Worm (Caenorhabditis elegans): Measurements from ENCODE around the gene nlp-51.

The nlp-51 gene

DNA sequence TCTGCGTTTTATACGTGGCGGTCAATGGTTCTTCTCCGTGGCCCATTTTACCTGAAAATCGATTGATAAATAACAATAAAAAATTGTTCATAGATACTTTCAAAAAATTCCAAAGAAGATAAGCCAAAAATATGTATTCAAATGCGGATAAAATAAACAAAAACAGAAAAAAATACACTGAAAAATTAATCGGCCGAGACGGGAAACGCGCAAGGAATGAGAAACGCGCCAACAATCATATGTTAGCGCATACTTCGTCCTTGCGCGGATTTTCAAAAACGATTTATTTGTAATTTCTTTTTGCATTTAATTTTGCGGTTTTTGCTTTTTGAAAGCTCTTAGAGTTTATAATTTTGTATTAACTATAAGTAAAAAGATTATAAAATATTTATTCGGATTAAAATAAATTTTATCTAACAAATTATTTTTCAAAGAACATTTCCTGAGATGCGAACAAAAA lies 26.1 kb upstream of the nlp-51 start, which contains the start of gene nduf-11 (continued):
- TF ChIP-seq nhr-237 (tag; optimal IDR thresholded peaks at IDR 0.05) = peak; percentile 55

DNA sequence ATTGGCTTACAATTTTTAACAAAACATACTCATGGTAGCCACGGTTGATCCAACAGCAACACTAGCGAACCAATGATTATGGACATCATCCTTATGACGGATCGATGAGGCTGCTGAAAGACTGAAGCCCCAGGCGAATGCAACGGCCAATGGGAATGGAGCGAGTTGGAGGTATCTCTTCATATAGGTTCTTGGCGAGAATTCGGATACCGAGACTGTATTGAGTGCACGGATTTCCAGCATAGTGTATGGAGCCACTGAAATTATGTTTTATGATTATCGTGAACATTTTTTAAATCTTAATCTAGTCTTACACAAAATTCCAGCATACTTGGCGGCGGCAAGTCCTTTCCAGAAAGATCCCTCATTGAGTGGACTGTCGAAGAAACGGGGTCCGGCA lies 25.1 kb upstream of the nlp-51 start:
- no peak for TF ChIP-seq unc-39 (tag; optimal IDR thresholded peaks at IDR 0.05)
- TF ChIP-seq nhr-11 (tag; optimal IDR thresholded peaks at IDR 0.05) = no peak
- no peak for TF ChIP-seq ZK546.5 (tag; optimal IDR thresholded peaks at IDR 0.05)
- no peak for TF ChIP-seq nhr-6 (tag; optimal IDR thresholded peaks at IDR 0.05)
- TF ChIP-seq ztf-1 (GFP tag; conservative IDR thresholded peaks at IDR 0.05) = no peak
- no peak for TF ChIP-seq ceh-82 (tag; optimal IDR thresholded peaks at IDR 0.05)
- no peak for TF ChIP-seq ceh-16 (tag; optimal IDR thresholded peaks at IDR 0.05)
- TF ChIP-seq lsy-2 (tag; optimal IDR thresholded peaks at IDR 0.05) = no peak
- TF ChIP-seq zag-1 (tag; optimal IDR thresholded peaks at IDR 0.05) = no peak
- TF ChIP-seq sem-4 (tag; optimal IDR thresholded peaks at IDR 0.05) = no peak
- no peak for TF ChIP-seq nhr-10 (tag; optimal IDR thresholded peaks at IDR 0.05)
- TF ChIP-seq Y55F3AM.14 (GFP tag; optimal IDR thresholded peaks at IDR 0.05) = no peak
- no peak for TF ChIP-seq mab-5 (tag; optimal IDR thresholded peaks at IDR 0.05)
- TF ChIP-seq nhr-129 (tag; optimal IDR thresholded peaks at IDR 0.05) = no peak
- TF ChIP-seq R02D3.7 (tag; optimal IDR thresholded peaks at IDR 0.05) = no peak
- TF ChIP-seq unc-55 (GFP tag; optimal IDR thresholded peaks at IDR 0.05) = no peak
- no peak for TF ChIP-seq elt-1 (tag; optimal IDR thresholded peaks at IDR 0.05)

DNA sequence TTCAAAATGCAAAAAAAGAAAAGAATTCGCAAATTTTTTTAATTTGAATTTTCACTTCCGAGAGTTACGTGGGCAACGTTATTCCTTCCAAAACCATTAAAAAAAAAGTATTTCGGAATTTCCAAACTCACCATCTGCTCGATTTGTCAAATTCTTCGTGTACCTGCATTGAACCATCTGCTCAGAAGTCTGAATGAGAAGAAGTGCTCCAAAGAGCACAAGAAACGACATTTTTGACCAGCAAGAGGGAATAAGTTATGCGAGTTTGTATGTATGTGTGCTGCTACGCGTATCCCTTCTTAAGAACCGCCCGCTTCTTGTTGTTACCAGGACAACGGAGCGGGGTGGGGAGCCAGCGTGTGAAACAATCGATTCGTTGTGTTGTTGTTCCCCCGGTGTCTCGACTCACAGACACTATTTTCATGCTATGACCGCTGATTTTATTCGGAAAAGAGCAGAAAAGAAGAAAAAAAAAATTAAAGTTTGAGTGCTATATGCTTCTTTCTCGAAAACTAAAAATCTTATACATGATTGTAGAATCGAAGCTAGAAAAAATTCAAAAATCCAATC lies 23.9 kb upstream of the nlp-51 start, which contains the start of gene lgc-20:
Gene lgc-20 (minus strand): TSS at position 311 of the 570 bp plus-strand sequence.
- TF ChIP-seq nhr-12 (tag; optimal IDR thresholded peaks at IDR 0.05) (no peak), C34F6.9 (tag; optimal IDR thresholded peaks at IDR 0.05) (no peak), peb-1 (tag; optimal IDR thresholded peaks at IDR 0.05) (no peak), gmeb-1 (tag; optimal IDR thresholded peaks at IDR 0.05) (no peak), unc-62 (GFP tag; optimal IDR thresholded peaks at IDR 0.05) (no peak), ama-1 (optimal IDR thresholded peaks at IDR 0.05) (no peak), alr-1 (tag; optimal IDR thresholded peaks at IDR 0.05) (no peak)

DNA sequence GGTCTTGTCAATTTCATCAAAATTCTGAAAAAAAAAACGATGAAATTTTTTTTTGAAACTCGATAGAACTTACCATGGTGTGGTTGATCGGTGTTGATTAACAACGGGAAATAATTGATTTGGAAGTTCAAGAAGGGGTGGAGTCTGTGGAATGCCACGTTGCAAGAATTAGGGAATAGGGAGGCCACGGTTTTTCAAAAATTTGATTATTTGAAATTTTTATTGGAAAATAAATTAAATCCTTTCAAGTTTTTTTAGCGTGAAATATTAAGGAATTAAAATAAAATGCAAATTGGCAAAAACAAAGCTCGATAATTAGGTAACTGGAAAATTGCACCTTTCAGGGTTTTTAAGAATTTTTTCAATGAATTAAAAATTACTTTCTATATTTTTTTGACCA lies 20.0 kb upstream of the nlp-51 start, which contains the start of gene rmd-3:
Gene rmd-3 (minus strand): TSS at position 101 of the 400 bp plus-strand sequence.
- TF ChIP-seq nhr-77 (tag; optimal IDR thresholded peaks at IDR 0.05) (no peak), unc-39 (tag; optimal IDR thresholded peaks at IDR 0.05) (no peak), unc-62 (GFP tag; optimal IDR thresholded peaks at IDR 0.05) (no peak), ZK546.5 (tag; optimal IDR thresholded peaks at IDR 0.05) (no peak), Y55F3AM.14 (GFP tag; optimal IDR thresholded peaks at IDR 0.05) (no peak), ceh-16 (tag; optimal IDR thresholded peaks at IDR 0.05) (no peak), elt-3 (tag; optimal IDR thresholded peaks at IDR 0.05) (no peak), nhr-6 (tag; optimal IDR thresholded peaks at IDR 0.05) (no peak), ztf-11 (tag; optimal IDR thresholded peaks at IDR 0.05) (no peak), alr-1 (tag; optimal IDR thresholded peaks at IDR 0.05) (no peak)

- TF ChIP-seq zag-1 (tag; optimal IDR thresholded peaks at IDR 0.05) (no peak), nhr-10 (tag; optimal IDR thresholded peaks at IDR 0.05) (no peak), mab-5 (tag; optimal IDR thresholded peaks at IDR 0.05) (no peak), sma-9 (GFP tag; optimal IDR thresholded peaks at IDR 0.05) (no peak), sma-9 (tag; optimal IDR thresholded peaks at IDR 0.05) (no peak), peb-1 (tag; optimal IDR thresholded peaks at IDR 0.05) (no peak), lin-11 (tag; optimal IDR thresholded peaks at IDR 0.05) (no peak), lin-13 (GFP tag; optimal IDR thresholded peaks at IDR 0.05) (no peak), nhr-237 (tag; optimal IDR thresholded peaks at IDR 0.05) (no peak), nhr-11 (tag; optimal IDR thresholded peaks at IDR 0.05) (no peak), ztf-4 (tag; optimal IDR thresholded peaks at IDR 0.05) (no peak), sma-3 (GFP tag; optimal IDR thresholded peaks at IDR 0.05) (no peak), nhr-21 (tag; optimal IDR thresholded peaks at IDR 0.05) (peak; percentile 36), nhr-25 (tag; optimal IDR thresholded peaks at IDR 0.05) (no peak), lin-39 (tag; optimal IDR thresholded peaks at IDR 0.05) (no peak), unc-55 (GFP tag; optimal IDR thresholded peaks at IDR 0.05) (peak; percentile 64), ama-1 (optimal IDR thresholded peaks at IDR 0.05) (peak; percentile 69), sem-4 (tag; optimal IDR thresholded peaks at IDR 0.05) (peak; percentile 37)
Measured at ce11 chrII:11337497-11338040, 18.1 kb upstream of the nlp-51 start, which contains the start of gene sqt-1. Gene sqt-1, minus strand, starts transcription at chrII:11337837.

Data from whole organism, L2 larva.